Worm (Caenorhabditis elegans): Measurements from ENCODE around the gene tbc-2.

tbc-2 gene

DNA sequence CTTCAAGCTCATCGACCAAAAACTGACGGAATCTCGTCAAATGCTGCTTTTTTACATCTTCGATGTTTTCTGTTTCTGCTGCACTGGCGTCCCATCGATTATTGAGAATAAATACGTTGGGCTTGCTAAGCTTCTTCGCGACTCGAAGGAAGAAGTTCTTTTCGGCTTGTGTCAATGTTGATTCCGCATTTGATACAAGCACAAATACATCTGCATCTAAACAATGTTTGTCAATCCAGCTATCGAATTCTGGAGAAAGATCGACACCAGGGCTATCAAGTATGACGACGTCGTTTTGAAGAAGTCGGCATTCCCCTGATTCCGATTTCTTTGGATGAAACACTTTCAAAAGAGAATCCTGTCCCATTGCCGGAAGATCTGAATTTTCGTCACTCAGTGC is 7.9 kb upstream of the tbc-2 start:
- TF ChIP-seq nhr-76 (tag; optimal IDR thresholded peaks at IDR 0.05) (no peak), hlh-1 (tag; optimal IDR thresholded peaks at IDR 0.05) (no peak), nhr-237 (tag; optimal IDR thresholded peaks at IDR 0.05) (no peak), ham-2 (GFP tag; optimal IDR thresholded peaks at IDR 0.05) (no peak), lin-32 (GFP tag; optimal IDR thresholded peaks at IDR 0.05) (no peak), nhr-2 (tag; optimal IDR thresholded peaks at IDR 0.05) (no peak), ceh-43 (GFP tag; optimal IDR thresholded peaks at IDR 0.05) (no peak), pha-4 (tag; optimal IDR thresholded peaks at IDR 0.05) (no peak), ztf-11 (tag; optimal IDR thresholded peaks at IDR 0.05) (no peak), snpc-4 (tag; optimal IDR thresholded peaks at IDR 0.05) (no peak), flh-1 (GFP tag; optimal IDR thresholded peaks at IDR 0.05) (no peak), mab-5 (tag; optimal IDR thresholded peaks at IDR 0.05) (no peak), blmp-1 (tag; optimal IDR thresholded peaks at IDR 0.05) (no peak), elt-1 (tag; optimal IDR thresholded peaks at IDR 0.05; ENCODE audit: borderline replicate concordance, insufficient read depth) (no peak), unc-62 (GFP tag; optimal IDR thresholded peaks at IDR 0.05) (no peak), tbx-8 (GFP tag; optimal IDR thresholded peaks at IDR 0.05) (no peak), ces-1 (GFP tag; optimal IDR thresholded peaks at IDR 0.05) (no peak), nhr-12 (tag; optimal IDR thresholded peaks at IDR 0.05) (no peak), unc-39 (tag; optimal IDR thresholded peaks at IDR 0.05) (no peak)

DNA sequence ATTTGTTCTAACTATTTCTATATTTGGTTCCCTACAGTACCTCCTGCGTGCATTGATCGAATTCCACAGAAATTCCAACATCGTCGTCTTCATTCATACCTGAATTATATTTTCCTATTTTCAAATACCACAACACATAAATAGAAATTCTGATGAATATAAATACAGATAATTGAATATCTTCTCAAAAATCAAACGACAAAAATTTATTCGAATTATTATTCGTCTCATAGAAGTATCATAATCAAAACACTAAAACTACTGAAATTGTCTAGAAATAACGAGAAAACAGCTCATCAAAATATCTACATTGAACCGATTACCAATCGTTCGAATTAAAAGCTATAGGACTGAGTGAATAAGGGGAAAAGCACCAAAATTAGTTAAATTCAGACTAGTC is 5.9 kb upstream of the tbc-2 start, which contains the start of gene gtap-1:
gtap-1 (minus strand) TSS at position 101 of the 400 bp plus-strand sequence.
- no peak for TF ChIP-seq lin-32 (GFP tag; optimal IDR thresholded peaks at IDR 0.05)
- no peak for TF ChIP-seq elt-1 (tag; optimal IDR thresholded peaks at IDR 0.05; ENCODE audit: borderline replicate concordance, insufficient read depth)
- TF ChIP-seq drap-1 (GFP tag; optimal IDR thresholded peaks at IDR 0.05): no peak
- no peak for TF ChIP-seq mls-2 (tag; optimal IDR thresholded peaks at IDR 0.05)
- no peak for TF ChIP-seq nhr-237 (tag; optimal IDR thresholded peaks at IDR 0.05)
- no peak for TF ChIP-seq unc-39 (tag; optimal IDR thresholded peaks at IDR 0.05)
- no peak for TF ChIP-seq sem-2 (GFP tag; optimal IDR thresholded peaks at IDR 0.05)
- TF ChIP-seq nhr-2 (tag; optimal IDR thresholded peaks at IDR 0.05): no peak
- TF ChIP-seq tbx-8 (GFP tag; optimal IDR thresholded peaks at IDR 0.05): no peak
- no peak for TF ChIP-seq ham-2 (GFP tag; optimal IDR thresholded peaks at IDR 0.05)
- TF ChIP-seq mep-1 (tag; optimal IDR thresholded peaks at IDR 0.05): no peak
- TF ChIP-seq snpc-4 (tag; optimal IDR thresholded peaks at IDR 0.05): no peak
- TF ChIP-seq ztf-11 (tag; optimal IDR thresholded peaks at IDR 0.05): no peak
- no peak for TF ChIP-seq lin-13 (tag; optimal IDR thresholded peaks at IDR 0.05)
- TF ChIP-seq ceh-39 (tag; optimal IDR thresholded peaks at IDR 0.05): no peak
- no peak for TF ChIP-seq M03D4.4 (tag; optimal IDR thresholded peaks at IDR 0.05)

DNA sequence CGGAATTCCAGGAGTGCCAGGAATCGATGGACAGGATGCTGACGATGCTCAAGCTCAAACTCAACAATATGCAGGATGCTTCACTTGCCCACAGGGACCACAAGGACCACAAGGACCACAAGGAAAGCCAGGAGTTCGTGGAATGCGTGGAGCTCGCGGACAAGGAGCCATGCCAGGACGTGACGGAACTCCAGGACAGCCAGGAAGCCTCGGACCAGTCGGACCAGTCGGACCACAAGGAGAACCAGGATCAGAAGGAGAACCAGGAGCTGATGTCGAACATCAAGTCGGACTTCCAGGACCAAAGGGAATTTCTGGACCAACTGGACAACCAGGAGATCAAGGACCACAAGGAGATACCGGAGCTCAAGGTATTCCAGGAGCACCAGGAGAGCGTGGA is 4.1 kb upstream of the tbc-2 start:
- TF ChIP-seq unc-62 (GFP tag; optimal IDR thresholded peaks at IDR 0.05): no peak
- no peak for TF ChIP-seq mls-2 (tag; optimal IDR thresholded peaks at IDR 0.05)
- no peak for TF ChIP-seq nhr-12 (tag; optimal IDR thresholded peaks at IDR 0.05)
- no peak for TF ChIP-seq ham-2 (GFP tag; optimal IDR thresholded peaks at IDR 0.05)

DNA sequence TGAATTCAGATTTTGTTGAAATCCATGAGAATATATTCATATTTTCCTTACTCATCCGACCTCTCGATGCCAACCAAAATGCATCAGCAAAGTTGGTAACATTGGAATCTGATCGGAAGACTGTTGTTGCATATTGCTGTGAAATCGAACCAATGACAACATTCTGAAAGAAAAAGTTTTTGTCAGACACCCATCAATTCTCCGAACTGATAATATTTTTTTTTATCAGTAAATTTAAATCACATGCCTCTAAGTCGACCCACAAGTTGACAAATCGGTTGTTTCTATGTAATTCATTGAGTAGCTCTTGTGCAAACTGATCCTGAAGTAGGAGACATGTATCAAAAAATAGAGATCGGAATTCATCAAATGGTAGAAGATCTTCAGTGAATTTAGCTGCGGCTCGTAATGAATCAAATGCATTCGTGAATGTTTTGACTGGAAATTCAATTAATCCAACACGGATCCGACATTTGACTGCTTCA is 2.7 kb upstream of the tbc-2 start, which contains the start of gene col-74:
col-74 (plus strand) TSS at position 435 of the 485 bp plus-strand sequence.
- TF ChIP-seq drap-1 (GFP tag; optimal IDR thresholded peaks at IDR 0.05) (no peak), elt-1 (tag; optimal IDR thresholded peaks at IDR 0.05; ENCODE audit: borderline replicate concordance, insufficient read depth) (no peak), ztf-11 (tag; optimal IDR thresholded peaks at IDR 0.05) (no peak), mep-1 (tag; optimal IDR thresholded peaks at IDR 0.05) (no peak), ces-1 (GFP tag; optimal IDR thresholded peaks at IDR 0.05) (no peak), unc-120 (tag; optimal IDR thresholded peaks at IDR 0.05; ENCODE audit: poor library complexity, severe bottlenecking) (no peak), nhr-76 (tag; optimal IDR thresholded peaks at IDR 0.05) (no peak), zip-8 (tag; optimal IDR thresholded peaks at IDR 0.05) (no peak), bed-3 (GFP tag; optimal IDR thresholded peaks at IDR 0.05) (no peak), hlh-1 (tag; optimal IDR thresholded peaks at IDR 0.05) (no peak)

DNA sequence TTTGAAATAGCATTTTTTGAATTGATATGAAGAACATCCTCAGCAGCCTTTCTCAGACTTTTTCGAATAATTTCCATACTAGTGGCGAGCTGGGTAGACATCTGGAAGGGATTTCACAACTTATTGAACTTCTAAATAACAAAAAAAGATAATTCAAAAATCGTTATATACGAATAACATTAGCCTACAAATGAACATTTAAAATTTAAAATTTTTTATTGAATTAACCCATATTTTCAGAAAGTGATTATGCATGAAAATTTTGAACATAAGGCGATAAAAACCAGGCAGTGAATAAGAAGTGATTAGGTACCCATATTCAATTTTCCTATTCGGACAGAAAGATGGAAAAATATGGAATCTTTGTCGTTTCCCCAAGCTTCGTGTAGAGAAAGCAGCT is 1.2 kb upstream of the tbc-2 start, which contains the start of gene ZK1248.11:
ZK1248.11 (minus strand) TSS at position 101 of the 400 bp plus-strand sequence.
- TF ChIP-seq nhr-2 (tag; optimal IDR thresholded peaks at IDR 0.05) (no peak), sptf-1 (tag; optimal IDR thresholded peaks at IDR 0.05) (no peak), nhr-12 (tag; optimal IDR thresholded peaks at IDR 0.05) (no peak), bed-3 (GFP tag; optimal IDR thresholded peaks at IDR 0.05) (no peak), tbx-8 (GFP tag; optimal IDR thresholded peaks at IDR 0.05) (no peak), lsy-2 (tag; optimal IDR thresholded peaks at IDR 0.05) (no peak), drap-1 (GFP tag; optimal IDR thresholded peaks at IDR 0.05) (no peak), snpc-4 (tag; optimal IDR thresholded peaks at IDR 0.05) (no peak)
